Fruit fly (Drosophila melanogaster) S2 (cell line): ENCODE measurements around the gene sn.

ENCODE experiments used
- CG8478 ChIP-seq: fragments of >200 bp; optimal IDR thresholded peaks from 2 replicates; lab custom pipeline; 2018
- CTCF ChIP-seq, 2 experiments: fragments of >200 bp; optimal IDR thresholded peaks; 2 replicates each; lab custom pipeline; 2018

Gene sn

dm6 chrX:7944772-7945722 lies 18.8 kb upstream of the sn start:
- TF ChIP-seq CTCF (optimal IDR thresholded peaks at IDR 0.05; lab: Kevin White, UChicago) (no peak), CG8478 (no peak)

- TF ChIP-seq CTCF (optimal IDR thresholded peaks at IDR 0.05; lab: Kevin White, UChicago) (no peak), CG8478 (no peak)
These were observed 16.9 kb upstream of the sn start, which contains the start of gene orion for dm6 chrX:7946858-7947313. Gene orion (minus strand): TSS chrX:7946908.

dm6 chrX:7955890-7956289 lies 7.9 kb upstream of the sn start, which contains the start of the genes CG15332 and CG15330:
Gene CG15332 (minus strand): TSS chrX:7955990.
Gene CG15330 (plus strand): TSS chrX:7956064.
- TF ChIP-seq CG8478 = no peak
- no peak for TF ChIP-seq CTCF (optimal IDR thresholded peaks at IDR 0.05; lab: Kevin White, UChicago)

dm6 chrX:7959025-7959424 lies 4.8 kb upstream of the sn start:
- TF ChIP-seq CG8478 (no peak), CTCF (optimal IDR thresholded peaks at IDR 0.05; lab: Kevin White, UChicago) (no peak)

dm6 chrX:7959512-7959911 lies 4.3 kb upstream of the sn start:
- TF ChIP-seq CTCF (optimal IDR thresholded peaks at IDR 0.05; lab: Kevin White, UChicago) (no peak), CG8478 (no peak)

- TF ChIP-seq CG8478 = no peak
- no peak for TF ChIP-seq CTCF (optimal IDR thresholded peaks at IDR 0.05; lab: Kevin White, UChicago)
These were observed 2.8 kb upstream of the sn start for dm6 chrX:7960988-7961387.

dm6 chrX:7965761-7966555 lies 2.1 kb downstream of the sn start:
- TF ChIP-seq CG8478 (no peak), CTCF (optimal IDR thresholded peaks at IDR 0.05; lab: Kevin White, UChicago) (no peak)

dm6 chrX:7967052-7967847 lies 3.4 kb downstream of the sn start:
- TF ChIP-seq CG8478 (no peak), CTCF (optimal IDR thresholded peaks at IDR 0.05; lab: Kevin White, UChicago) (no peak)

dm6 chrX:7967848-7968143 lies 4.0 kb downstream of the sn start:
- no peak for TF ChIP-seq CTCF (optimal IDR thresholded peaks at IDR 0.05; lab: Kevin White, UChicago)
- no peak for TF ChIP-seq CG8478

- TF ChIP-seq CG8478 = no peak
- TF ChIP-seq CTCF (optimal IDR thresholded peaks at IDR 0.05; lab: Kevin White, UChicago) = no peak
These were observed 4.5 kb downstream of the sn start, which contains the start of gene sws for dm6 chrX:7968215-7968799. Gene sws (minus strand): TSS chrX:7968236.

- TF ChIP-seq CG8478 (no peak), CTCF (optimal IDR thresholded peaks at IDR 0.05; lab: Kevin White, UChicago) (no peak)
These were observed 5.5 kb downstream of the sn start for dm6 chrX:7969188-7969829.

dm6 chrX:7970396-7970795 lies 6.6 kb downstream of the sn start:
- TF ChIP-seq CTCF (optimal IDR thresholded peaks at IDR 0.05; lab: Kevin White, UChicago) = no peak

- TF ChIP-seq CG8478 (no peak), CTCF (optimal IDR thresholded peaks at IDR 0.05; lab: Kevin White, UChicago) (no peak)
These were observed 8.6 kb downstream of the sn start for dm6 chrX:7972363-7972942.
